Fruit fly (Drosophila melanogaster) S2 (cell line): Measurements from ENCODE around the gene CG1774.

Experiments used
- CG8478 ChIP-seq: fragments of >200 bp; optimal IDR thresholded peaks from 2 replicates; lab custom pipeline; 2018
- CTCF ChIP-seq, 2 experiments: fragments of >200 bp; optimal IDR thresholded peaks; 2 replicates each; lab custom pipeline; 2018

DNA sequence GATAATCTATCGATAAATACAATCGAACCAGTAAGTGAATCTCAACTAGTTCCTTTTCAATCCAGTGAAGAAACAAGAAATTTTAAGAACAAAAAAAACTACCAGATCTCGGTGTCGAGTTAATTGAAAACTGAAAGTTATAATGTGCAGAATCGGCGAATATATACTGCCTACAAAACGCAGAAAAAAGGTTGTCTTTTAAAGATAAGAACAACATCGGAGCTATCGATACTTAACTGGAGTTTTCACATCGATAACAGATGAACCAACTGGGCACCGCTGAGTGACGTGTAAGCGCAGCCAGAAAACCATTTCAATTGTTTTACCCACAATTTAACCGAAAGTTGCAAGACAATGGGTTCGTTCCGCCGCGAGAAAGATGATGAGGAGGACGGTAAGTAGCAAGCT is 20.7 kb upstream of the CG1774 start, which contains the start of gene gammaCOP:
- TF ChIP-seq CTCF (optimal IDR thresholded peaks at IDR 0.05; lab: Kevin White, UChicago) (no peak), CG8478 (lab: Kevin White, UChicago) (no peak)
